Worm (Caenorhabditis elegans): ENCODE data around the gene ssup-72.
A peak's percentile ranks its signal among the peaks of the same experiment; 100 is the strongest.

ssup-72 gene

ce11 chrII:6756232-6756631 lies 20.2 kb upstream of the ssup-72 start, which contains the start of gene F41G3.3:
Gene F41G3.3 (plus strand): TSS chrII:6756532.
- TF ChIP-seq efl-1 (optimal IDR thresholded peaks at IDR 0.05) (no peak), efl-1 (GFP tag; optimal IDR thresholded peaks at IDR 0.05 in 1 of 2) (no peak), pax-3 (tag; optimal IDR thresholded peaks at IDR 0.05) (no peak), fkh-8 (tag; optimal IDR thresholded peaks at IDR 0.05) (no peak), unc-62 (GFP tag; optimal IDR thresholded peaks at IDR 0.05) (no peak), zip-4 (GFP tag; optimal IDR thresholded peaks at IDR 0.05) (no peak)

- peak; percentile 2 for TF ChIP-seq lin-14 (GFP tag; optimal IDR thresholded peaks at IDR 0.05)
- no peak for TF ChIP-seq lin-13 (GFP tag; optimal IDR thresholded peaks at IDR 0.05)
These were observed 11.7 kb upstream of the ssup-72 start, which contains the start of gene nlp-50 for ce11 chrII:6764734-6765133. Gene nlp-50 (plus strand): TSS chrII:6765034.

ce11 chrII:6768014-6768413 lies 8.4 kb upstream of the ssup-72 start, which contains the start of gene F41G3.18:
Gene F41G3.18 (plus strand): TSS chrII:6768314.
- TF ChIP-seq nhr-20 (tag; optimal IDR thresholded peaks at IDR 0.05) (no peak), sox-4 (tag; optimal IDR thresholded peaks at IDR 0.05) (no peak), mdl-1 (tag; optimal IDR thresholded peaks at IDR 0.05) (no peak), pax-3 (tag; optimal IDR thresholded peaks at IDR 0.05) (no peak), unc-98 (GFP tag; IDR thresholded peaks at IDR 0.05) (no peak), lin-13 (GFP tag; optimal IDR thresholded peaks at IDR 0.05) (no peak), lir-3 (tag; optimal IDR thresholded peaks at IDR 0.05; ENCODE audit: poor library complexity) (no peak), ets-5 (GFP tag; IDR thresholded peaks at IDR 0.05) (no peak), unc-62 (GFP tag; optimal IDR thresholded peaks at IDR 0.05) (no peak), nhr-90 (tag; optimal IDR thresholded peaks at IDR 0.05; ENCODE audit: poor library complexity) (no peak), ceh-63 (GFP tag; optimal IDR thresholded peaks at IDR 0.05) (no peak), aly-2 (tag; optimal IDR thresholded peaks at IDR 0.05) (no peak)

- no peak for TF ChIP-seq egl-27 (tag; optimal IDR thresholded peaks at IDR 0.05)
- no peak for TF ChIP-seq C16A3.4 (tag; optimal IDR thresholded peaks at IDR 0.05)
- no peak for TF ChIP-seq nhr-71 (tag; optimal IDR thresholded peaks at IDR 0.05)
- TF ChIP-seq mef-2 (tag; optimal IDR thresholded peaks at IDR 0.05) = no peak
- TF ChIP-seq ama-1 (optimal IDR thresholded peaks at IDR 0.05) = no peak
- no peak for TF ChIP-seq tbx-2 (tag; optimal IDR thresholded peaks at IDR 0.05)
- no peak for TF ChIP-seq nhr-12 (tag; optimal IDR thresholded peaks at IDR 0.05)
- TF ChIP-seq pax-3 (tag; optimal IDR thresholded peaks at IDR 0.05) = no peak
- no peak for TF ChIP-seq pag-3 (tag; optimal IDR thresholded peaks at IDR 0.05; ENCODE audit: borderline replicate concordance, insufficient read depth)
- no peak for TF ChIP-seq mep-1 (tag; optimal IDR thresholded peaks at IDR 0.05)
- TF ChIP-seq nhr-19 (GFP tag; conservative IDR thresholded peaks at IDR 0.05) = no peak
- TF ChIP-seq lsy-2 (tag; optimal IDR thresholded peaks at IDR 0.05) = no peak
- no peak for TF ChIP-seq lin-13 (GFP tag; optimal IDR thresholded peaks at IDR 0.05)
These were observed 6.4 kb upstream of the ssup-72 start for ce11 chrII:6770030-6770429.

- no peak for TF ChIP-seq lin-13 (GFP tag; optimal IDR thresholded peaks at IDR 0.05)
- TF ChIP-seq isw-1 (GFP tag; IDR thresholded peaks at IDR 0.05) = no peak
- no peak for TF ChIP-seq ces-1 (GFP tag; optimal IDR thresholded peaks at IDR 0.05)
- peak; percentile 47 for TF ChIP-seq lin-14 (GFP tag; optimal IDR thresholded peaks at IDR 0.05)
- TF ChIP-seq tbx-2 (tag; optimal IDR thresholded peaks at IDR 0.05) = no peak
- TF ChIP-seq C16A3.4 (tag; optimal IDR thresholded peaks at IDR 0.05) = no peak
- TF ChIP-seq irx-1 (tag; optimal IDR thresholded peaks at IDR 0.05) = no peak
- TF ChIP-seq nhr-28 (tag; optimal IDR thresholded peaks at IDR 0.05) = no peak
- peak; percentile 32 for TF ChIP-seq fkh-10 (GFP tag; optimal IDR thresholded peaks at IDR 0.05)
- TF ChIP-seq sup-37 (GFP tag; optimal IDR thresholded peaks at IDR 0.05) = no peak
- no peak for TF ChIP-seq aly-2 (tag; optimal IDR thresholded peaks at IDR 0.05)
- TF ChIP-seq C04F5.9 (tag; optimal IDR thresholded peaks at IDR 0.05) = no peak
- TF ChIP-seq xbp-1 (tag; optimal IDR thresholded peaks at IDR 0.05) = no peak
- TF ChIP-seq blmp-1 (tag; optimal IDR thresholded peaks at IDR 0.05) = no peak
- TF ChIP-seq nhr-20 (tag; optimal IDR thresholded peaks at IDR 0.05) = no peak
These were observed 3.9 kb upstream of the ssup-72 start for ce11 chrII:6772482-6772881.
